Fruit fly (Drosophila melanogaster): Measurements from ENCODE around the gene Saf-B.

Gene Saf-B

DNA sequence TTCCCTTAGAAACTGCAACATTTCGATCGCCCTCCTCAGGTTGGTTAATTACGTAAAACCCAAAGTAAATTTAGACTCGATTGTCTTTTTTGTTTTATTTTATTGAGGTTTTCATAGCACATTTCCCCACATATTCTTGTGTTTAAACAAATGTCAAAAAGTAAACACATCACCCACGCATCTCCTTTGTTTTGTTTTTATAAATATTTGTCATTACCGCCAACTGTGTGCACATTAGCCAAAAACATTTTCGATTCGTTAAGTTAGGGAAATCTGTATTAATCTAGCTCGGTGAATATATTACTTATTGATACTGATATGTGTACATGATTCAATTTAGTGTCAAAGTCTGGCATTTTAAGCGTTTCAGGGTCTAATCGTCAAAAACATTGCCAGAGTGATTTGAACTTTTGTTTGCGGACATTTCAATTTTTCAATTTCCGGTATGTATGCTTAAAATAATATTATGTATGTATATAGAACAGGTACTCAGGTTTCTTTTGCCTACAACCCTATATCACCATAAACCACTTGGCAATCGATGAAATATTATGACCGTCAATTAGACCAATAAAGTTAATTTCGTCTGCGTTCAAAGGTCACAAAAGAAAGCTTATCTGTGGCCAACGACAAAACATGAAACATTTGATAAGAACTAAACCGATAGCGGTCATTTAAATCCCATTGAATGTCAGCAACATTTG lies 7.5 kb upstream of the Saf-B start (continued):
- TF ChIP-seq sc (optimal IDR thresholded peaks at IDR 0.05), result no peak
- no peak for TF ChIP-seq sc (GFP tag; optimal IDR thresholded peaks at IDR 0.05)
- TF ChIP-seq CG10366 (GFP tag; IDR thresholded peaks at IDR 0.05), result no peak
- no peak for TF ChIP-seq HLH4C (GFP tag; IDR thresholded peaks at IDR 0.05; ENCODE audit: partially characterized antibody)
- TF ChIP-seq CG6683 (GFP tag; optimal IDR thresholded peaks at IDR 0.05), result peak; percentile 43
- no peak for TF ChIP-seq Abd-B (GFP tag; optimal IDR thresholded peaks at IDR 0.05)
- TF ChIP-seq Hmr (GFP tag; optimal IDR thresholded peaks at IDR 0.05), result no peak
- no peak for TF ChIP-seq CG30403 (GFP tag; optimal IDR thresholded peaks at IDR 0.05)
- no peak for TF ChIP-seq Hmx (GFP tag; optimal IDR thresholded peaks at IDR 0.05)
- no peak for TF ChIP-seq eve (GFP tag; optimal IDR thresholded peaks at IDR 0.05)
- TF ChIP-seq mld (GFP tag; IDR thresholded peaks at IDR 0.05; ENCODE audit: partially characterized antibody), result no peak
- TF ChIP-seq CG18476 (GFP tag; optimal IDR thresholded peaks at IDR 0.05), result no peak
- TF ChIP-seq bigmax (GFP tag; optimal IDR thresholded peaks at IDR 0.05), result peak; percentile 12
- no peak for TF ChIP-seq Dp (GFP tag; optimal IDR thresholded peaks at IDR 0.05)
- no peak for TF ChIP-seq CG5180 (GFP tag; optimal IDR thresholded peaks at IDR 0.05)
- TF ChIP-seq Dref (GFP tag; IDR thresholded peaks at IDR 0.05), result no peak
- no peak for TF ChIP-seq Doc2 (GFP tag; IDR thresholded peaks at IDR 0.05)
- no peak for TF ChIP-seq vvl (GFP tag; IDR thresholded peaks at IDR 0.05)
- peak; percentile 65 for TF ChIP-seq CG17359 (tag; optimal IDR thresholded peaks at IDR 0.05)
- TF ChIP-seq Hr78 (GFP tag; optimal IDR thresholded peaks at IDR 0.05), result peak in 1 of 2 experiments; percentile 33
- TF ChIP-seq D19A (tag; optimal IDR thresholded peaks at IDR 0.05), result no peak
- no peak for TF ChIP-seq CG3995 (GFP tag; optimal IDR thresholded peaks at IDR 0.05)
- no peak for TF ChIP-seq Bdp1 (GFP tag; optimal IDR thresholded peaks at IDR 0.05)
- TF ChIP-seq ham (GFP tag; IDR thresholded peaks at IDR 0.05), result no peak
- peak; percentile 41 for TF ChIP-seq CG12236 (GFP tag; optimal IDR thresholded peaks at IDR 0.05)
- TF ChIP-seq Tbp (GFP tag; optimal IDR thresholded peaks at IDR 0.05), result no peak
- TF ChIP-seq Mes4 (GFP tag; optimal IDR thresholded peaks at IDR 0.05), result no peak
- no peak for TF ChIP-seq CG17568 (GFP tag; optimal IDR thresholded peaks at IDR 0.05)
- TF ChIP-seq Atf3 (GFP tag; optimal IDR thresholded peaks at IDR 0.05), result no peak
- no peak for TF ChIP-seq br (optimal IDR thresholded peaks at IDR 0.05)
- no peak for TF ChIP-seq gcm2 (GFP tag; optimal IDR thresholded peaks at IDR 0.05)
- TF ChIP-seq bsh (GFP tag; optimal IDR thresholded peaks at IDR 0.05), result peak in 1 of 2 experiments; percentile 59
- TF ChIP-seq sens (GFP tag), result peak; percentile 94
- TF ChIP-seq Xbp1 (GFP tag; optimal IDR thresholded peaks at IDR 0.05), result no peak
- TF ChIP-seq Myb (GFP tag; optimal IDR thresholded peaks at IDR 0.05), result no peak
- TF ChIP-seq Kr (GFP tag; optimal IDR thresholded peaks at IDR 0.05), result no peak
- TF ChIP-seq inv (GFP tag; IDR thresholded peaks at IDR 0.05; ENCODE audit: partially characterized antibody), result no peak
- TF ChIP-seq shn (GFP tag; optimal IDR thresholded peaks at IDR 0.05), result no peak
- TF ChIP-seq CG1233 (GFP tag; optimal IDR thresholded peaks at IDR 0.05), result peak; percentile 74
- TF ChIP-seq CG31388 (GFP tag; optimal IDR thresholded peaks at IDR 0.05), result no peak
- TF ChIP-seq CG10431 (GFP tag; optimal IDR thresholded peaks at IDR 0.05), result peak; percentile 44
- no peak for TF ChIP-seq pum (GFP tag; optimal IDR thresholded peaks at IDR 0.05)
- no peak for TF ChIP-seq dati (GFP tag; IDR thresholded peaks at IDR 0.05)
- no peak for TF ChIP-seq Dfd (GFP tag; optimal IDR thresholded peaks at IDR 0.05)
- TF ChIP-seq Antp (GFP tag; optimal IDR thresholded peaks at IDR 0.05), result no peak
- no peak for TF ChIP-seq CG5953 (GFP tag; IDR thresholded peaks at IDR 0.05)
- no peak for TF ChIP-seq CG17829 (tag; optimal IDR thresholded peaks at IDR 0.05)
- TF ChIP-seq en (GFP tag; optimal IDR thresholded peaks at IDR 0.05), result no peak
- TF ChIP-seq CG12942 (GFP tag; optimal IDR thresholded peaks at IDR 0.05), result no peak
- no peak for TF ChIP-seq Ssrp (tag; optimal IDR thresholded peaks at IDR 0.05)
- TF ChIP-seq Dbx (GFP tag; IDR thresholded peaks at IDR 0.05), result no peak
- TF ChIP-seq yki (optimal IDR thresholded peaks at IDR 0.05), result no peak

Data from whole organism, embryonic.